Worm (Caenorhabditis elegans): ENCODE measurements around the gene mml-1.

DNA sequence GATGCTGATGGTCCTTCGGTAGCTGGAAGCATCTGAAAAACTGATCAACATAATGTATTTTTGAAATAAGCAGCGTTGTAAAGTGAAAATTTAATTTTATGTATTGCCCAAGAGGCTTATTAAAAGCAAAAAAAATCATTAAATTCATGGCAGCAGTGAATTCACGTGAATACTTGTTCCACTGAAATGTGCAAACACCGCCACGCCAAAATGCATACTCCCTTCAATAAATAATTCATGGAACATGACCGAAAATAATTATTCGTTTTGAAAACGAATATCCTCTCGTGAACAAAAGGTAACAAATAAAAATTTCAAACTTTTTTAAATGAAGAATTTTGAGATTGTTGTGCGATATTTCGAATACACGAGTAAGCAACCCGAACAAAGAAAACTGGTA is 17.2 kb downstream of the mml-1 start, which contains the start of gene F08F8.10:
- no peak for TF ChIP-seq elt-4 (tag; optimal IDR thresholded peaks at IDR 0.05)
- TF ChIP-seq fax-1 (tag; optimal IDR thresholded peaks at IDR 0.05) = no peak
- TF ChIP-seq pqm-1 (tag; optimal IDR thresholded peaks at IDR 0.05) = no peak
- TF ChIP-seq hlh-6 (tag; optimal IDR thresholded peaks at IDR 0.05) = no peak
- TF ChIP-seq ceh-9 (tag; optimal IDR thresholded peaks at IDR 0.05) = no peak
- no peak for TF ChIP-seq nfya-1 (tag; optimal IDR thresholded peaks at IDR 0.05)
- no peak for TF ChIP-seq sox-4 (tag; optimal IDR thresholded peaks at IDR 0.05)
- TF ChIP-seq C38D4.7 (GFP tag; optimal IDR thresholded peaks at IDR 0.05) = no peak
- TF ChIP-seq ref-2 (tag; optimal IDR thresholded peaks at IDR 0.05) = no peak
- no peak for TF ChIP-seq ceh-30 (tag; optimal IDR thresholded peaks at IDR 0.05)

Data from whole organism, late embryonic.